Fruit fly (Drosophila melanogaster) whole organism, pupa: ENCODE data around the gene mats.
A peak's percentile ranks its signal among the peaks of the same experiment; 100 is the strongest.

Experiments used
- CG10348 ChIP-seq: fragments of 200-800 bp; sonication (Bioruptor generic); IDR thresholded peaks from 2 replicates; pipeline ENCODE4 v1.3.6; 2022; ENCODE audit warnings: missing biosample characterization, missing genetic modification characterization
- CG12605 ChIP-seq: fragments of 200-800 bp; sonication (Bioruptor generic); IDR thresholded peaks from 2 replicates; pipeline ENCODE4 v1.3.6; 2022; ENCODE audit warnings: missing biosample characterization, missing genetic modification characterization
- CG13204 ChIP-seq: fragments of 200-800 bp; sonication (Bioruptor generic); optimal IDR thresholded peaks from 2 replicates; lab custom pipeline; 2018; ENCODE audit warnings: missing biosample characterization, mild to moderate bottlenecking, missing genetic modification characterization, moderate library complexity
- CG14655 ChIP-seq: fragments of 200-800 bp; sonication (Bioruptor generic); optimal IDR thresholded peaks from 3 replicates; lab custom pipeline; 2017; ENCODE audit warnings: mild to moderate bottlenecking, missing biosample characterization, missing genetic modification reagents, missing genetic modification characterization
- CG15710 ChIP-seq: fragments of 200-800 bp; sonication (Bioruptor generic); optimal IDR thresholded peaks from 2 replicates; lab custom pipeline; 2018; ENCODE audit warnings: missing biosample characterization, mild to moderate bottlenecking, missing genetic modification characterization, moderate library complexity
- CG17806 ChIP-seq: fragments of 200-800 bp; sonication (Bioruptor generic); optimal IDR thresholded peaks from 2 replicates; lab custom pipeline; 2018; ENCODE audit warnings: missing biosample characterization, mild to moderate bottlenecking, missing genetic modification characterization, moderate library complexity
- CG32121 ChIP-seq: fragments of 200-800 bp; sonication (Bioruptor generic); IDR thresholded peaks from 2 replicates; pipeline ENCODE4 v1.3.6; 2022; ENCODE audit warnings: missing biosample characterization, missing genetic modification characterization
- CG34367 ChIP-seq: fragments of 200-800 bp; sonication (Bioruptor generic); optimal IDR thresholded peaks from 2 replicates; lab custom pipeline; 2018; ENCODE audit warnings: missing biosample characterization, mild to moderate bottlenecking, missing genetic modification characterization
- CG4496 ChIP-seq: fragments of 200-800 bp; sonication (Bioruptor generic); IDR thresholded peaks from 3 replicates; pipeline ENCODE4 v1.3.6; 2022; ENCODE audit warnings: missing biosample characterization, missing genetic modification characterization
- CG8159 ChIP-seq: fragments of 200-800 bp; sonication (Bioruptor generic); optimal IDR thresholded peaks from 3 replicates; lab custom pipeline; 2018; ENCODE audit warnings: missing biosample characterization, mild to moderate bottlenecking, missing genetic modification characterization, moderate library complexity
- CG8301 ChIP-seq: fragments of 200-800 bp; sonication (Bioruptor generic); optimal IDR thresholded peaks from 2 replicates; lab custom pipeline; 2018; ENCODE audit warnings: missing biosample characterization, mild to moderate bottlenecking, missing genetic modification characterization
- CG9948 ChIP-seq: fragments of 200-800 bp; sonication (Bioruptor generic); optimal IDR thresholded peaks from 2 replicates; lab custom pipeline; 2018; ENCODE audit warnings: missing biosample characterization, mild to moderate bottlenecking, missing genetic modification characterization, moderate library complexity
- D1 ChIP-seq: fragments of 200-800 bp; sonication (Bioruptor generic); optimal IDR thresholded peaks from 2 replicates; lab custom pipeline; 2018; ENCODE audit warnings: missing biosample characterization, mild to moderate bottlenecking, missing genetic modification characterization, moderate library complexity
- EcR ChIP-seq: fragments of 200-800 bp; sonication (Bioruptor generic); optimal IDR thresholded peaks from 3 replicates; lab custom pipeline; 2019; ENCODE audit warnings: missing biosample characterization, missing genetic modification characterization, mild to moderate bottlenecking, moderate library complexity, missing genetic modification reagents
- Ets98B ChIP-seq: fragments of 200-800 bp; sonication (Bioruptor generic); IDR thresholded peaks from 2 replicates; pipeline ENCODE4 v1.3.6; 2022; ENCODE audit warnings: missing biosample characterization, missing genetic modification characterization
- Pif1A ChIP-seq: fragments of 200-800 bp; sonication (Bioruptor generic); optimal IDR thresholded peaks from 3 replicates; lab custom pipeline; 2016; ENCODE audit warnings: missing biosample characterization, missing genetic modification characterization
- Pif1B ChIP-seq: fragments of 200-800 bp; sonication (Bioruptor generic); optimal IDR thresholded peaks from 3 replicates; lab custom pipeline; 2016; ENCODE audit warnings: missing biosample characterization, missing genetic modification characterization
- Snoo ChIP-seq: fragments of 200-800 bp; sonication (Bioruptor generic); optimal IDR thresholded peaks from 3 replicates; lab custom pipeline; 2017; ENCODE audit warnings: missing biosample characterization, mild to moderate bottlenecking, missing genetic modification characterization, inconsistent platforms
- fd96Ca ChIP-seq: fragments of 200-800 bp; sonication (Bioruptor generic); IDR thresholded peaks from 3 replicates; pipeline ENCODE4 v1.3.6; 2022; ENCODE audit warnings: missing biosample characterization, missing genetic modification characterization
- gl ChIP-seq: fragments of 200-800 bp; sonication (Bioruptor generic); optimal IDR thresholded peaks from 2 replicates; lab custom pipeline; 2018; ENCODE audit warnings: missing biosample characterization, mild to moderate bottlenecking, missing genetic modification characterization
- rn ChIP-seq: fragments of 200-800 bp; sonication (Bioruptor generic); IDR thresholded peaks from 2 replicates; pipeline ENCODE4 v1.3.6; 2022; ENCODE audit warnings: missing biosample characterization, missing genetic modification characterization

mats gene

DNA sequence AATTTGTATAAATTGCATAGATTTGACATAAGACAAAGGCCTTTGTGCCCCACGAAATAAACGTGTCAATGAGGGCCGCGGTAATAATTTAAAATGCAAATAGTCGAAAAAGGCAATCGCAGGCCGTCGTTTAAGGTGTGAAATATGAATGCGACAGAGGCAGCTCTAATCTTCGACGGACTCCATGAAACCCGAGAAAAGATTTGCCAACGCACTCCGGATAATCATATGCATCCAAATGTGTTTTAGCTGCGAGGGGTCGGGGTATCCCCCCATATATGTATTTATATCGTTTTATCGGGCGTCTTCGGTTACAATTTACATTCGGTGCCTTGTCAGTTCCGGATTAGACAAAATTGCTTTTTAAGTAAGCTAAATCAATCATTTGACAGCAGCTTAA is 17.3 kb downstream of the mats start:
- TF ChIP-seq rn (GFP tag; lab: Robert Waterston, UW) (no peak), Pif1B (GFP tag; lab: Kevin White, UChicago) (no peak), EcR (GFP tag; lab: Kevin White, UChicago) (no peak), CG15710 (tag; lab: Kevin White, UChicago) (no peak), Pif1A (GFP tag; lab: Kevin White, UChicago) (no peak), CG14655 (no peak), CG4496 (GFP tag; lab: Robert Waterston, UW) (no peak), fd96Ca (GFP tag; lab: Robert Waterston, UW) (no peak), CG34367 (tag; lab: Kevin White, UChicago) (no peak), CG8301 (tag; lab: Kevin White, UChicago) (no peak), CG32121 (GFP tag; lab: Robert Waterston, UW) (no peak), CG9948 (tag; lab: Kevin White, UChicago) (no peak)

DNA sequence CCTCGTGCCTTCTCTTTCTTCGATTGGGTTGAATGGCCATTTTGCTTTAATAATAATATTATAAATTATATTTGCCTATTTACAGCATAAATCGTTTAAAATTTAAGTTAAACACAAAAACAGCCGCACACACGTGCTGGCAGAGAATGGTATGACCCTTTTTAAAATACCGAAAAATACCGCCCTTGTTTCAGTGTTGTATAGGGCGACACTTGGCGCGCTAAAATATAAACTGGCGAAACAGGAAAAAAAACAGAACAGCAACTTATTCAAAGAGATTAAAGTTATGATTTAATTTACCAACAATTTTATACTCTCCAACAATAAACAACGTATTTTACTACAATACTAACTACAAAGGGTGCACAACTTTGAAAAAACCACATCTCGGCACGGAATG is 25.5 kb downstream of the mats start, which contains the start of gene CG12499:
TSS of gene CG12499 (minus strand) at position 95 of the 400 bp plus-strand sequence.
- no peak for TF ChIP-seq Snoo (tag; lab: Kevin White, UChicago)
- TF ChIP-seq CG9948 (tag; lab: Kevin White, UChicago): no peak
- TF ChIP-seq CG15710 (tag; lab: Kevin White, UChicago): no peak
- TF ChIP-seq CG10348: no peak
- no peak for TF ChIP-seq EcR (GFP tag; lab: Kevin White, UChicago)
- no peak for TF ChIP-seq CG14655
- no peak for TF ChIP-seq gl (tag; lab: Kevin White, UChicago)
- TF ChIP-seq CG34367 (tag; lab: Kevin White, UChicago): no peak
- no peak for TF ChIP-seq CG12605 (GFP tag; lab: Robert Waterston, UW)
- no peak for TF ChIP-seq CG13204
- TF ChIP-seq Pif1B (GFP tag; lab: Kevin White, UChicago): no peak
- no peak for TF ChIP-seq Pif1A (GFP tag; lab: Kevin White, UChicago)
- no peak for TF ChIP-seq CG4496 (GFP tag; lab: Robert Waterston, UW)
- TF ChIP-seq, all 21 proteins: peak for 0

DNA sequence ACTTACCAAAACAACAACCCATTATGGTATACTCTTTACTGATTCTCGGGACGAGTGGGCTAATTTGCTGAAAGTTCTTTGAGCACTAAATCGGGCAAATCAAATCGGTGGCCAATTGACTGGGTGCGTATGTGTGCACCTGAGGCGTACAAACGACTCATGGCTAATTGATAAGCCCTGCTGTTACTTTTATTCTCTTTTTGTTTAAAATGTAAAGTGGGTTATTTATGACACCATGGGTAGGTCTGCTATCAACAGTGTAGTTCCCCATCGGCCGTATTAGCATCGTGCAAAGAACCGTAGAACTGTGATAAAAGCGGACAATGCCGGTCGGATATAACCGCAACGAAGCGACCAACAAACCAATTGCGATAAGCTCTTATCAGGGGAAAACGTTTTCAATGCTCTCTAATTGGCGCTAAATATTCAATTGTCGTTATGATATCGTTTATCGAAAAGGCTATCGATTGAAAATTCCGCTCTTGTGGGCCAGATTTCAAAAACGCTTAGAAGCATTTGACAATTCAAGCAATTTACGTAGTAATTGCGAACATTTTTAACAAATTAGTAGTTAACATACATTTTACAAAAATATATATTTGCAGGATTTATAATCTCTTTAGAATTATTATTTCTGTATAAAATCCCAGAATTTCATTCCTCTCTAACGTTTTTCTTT is 26.4 kb downstream of the mats start, which contains the start of gene CG34288:
TSS of gene CG34288 (minus strand) at position 69 of the 679 bp plus-strand sequence.
- TF ChIP-seq CG32121 (GFP tag; lab: Robert Waterston, UW) (peak; percentile 7; the same call in 1 of the 2 replicates), Pif1B (GFP tag; lab: Kevin White, UChicago) (peak; percentile 37), Ets98B (no peak), EcR (GFP tag; lab: Kevin White, UChicago) (no peak), fd96Ca (GFP tag; lab: Robert Waterston, UW) (peak; percentile 34; the same call in 1 of the 3 replicates)

DNA sequence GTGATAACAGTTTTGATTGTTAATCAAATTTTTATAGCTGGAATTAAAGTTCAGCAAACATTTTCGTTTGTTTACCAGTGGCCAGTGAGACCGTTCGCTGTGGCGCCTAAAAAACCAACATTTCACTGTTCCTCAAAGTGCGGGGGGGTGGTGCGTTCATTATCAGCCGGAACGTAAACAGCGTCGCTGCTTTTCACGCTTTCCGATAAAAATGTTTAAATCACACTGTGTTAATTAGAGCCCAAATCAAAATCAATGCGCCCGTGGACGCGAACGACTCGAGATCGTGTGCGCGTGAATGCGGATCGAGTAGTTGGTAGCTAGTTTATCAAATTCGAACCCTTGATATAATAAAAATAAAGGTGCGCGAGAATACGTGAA is 26.9 kb downstream of the mats start, which contains the start of gene CG34376:
TSS of gene CG34376 (plus strand) at position 226 of the 381 bp plus-strand sequence.
- TF ChIP-seq Snoo (tag; lab: Kevin White, UChicago) (peak; percentile 24), CG17806 (tag; lab: Kevin White, UChicago) (no peak), CG4496 (GFP tag; lab: Robert Waterston, UW) (peak; percentile 80), fd96Ca (GFP tag; lab: Robert Waterston, UW) (0 out of 3 replicates have a peak, but pooled peaks have one; percentile 37), CG34367 (tag; lab: Kevin White, UChicago) (no peak), CG8301 (tag; lab: Kevin White, UChicago) (no peak), CG9948 (tag; lab: Kevin White, UChicago) (no peak), CG15710 (tag; lab: Kevin White, UChicago) (peak; percentile 8), CG10348 (no peak), gl (tag; lab: Kevin White, UChicago) (no peak), Ets98B (peak; percentile 53; the same call in 1 of the 2 replicates), CG8159 (tag; lab: Kevin White, UChicago) (peak; percentile 32), CG32121 (GFP tag; lab: Robert Waterston, UW) (peak; percentile 66), D1 (tag; lab: Kevin White, UChicago) (no peak), CG14655 (no peak), Pif1B (GFP tag; lab: Kevin White, UChicago) (peak; percentile 21), Pif1A (GFP tag; lab: Kevin White, UChicago) (no peak), CG13204 (no peak), EcR (GFP tag; lab: Kevin White, UChicago) (no peak), CG12605 (GFP tag; lab: Robert Waterston, UW) (peak; percentile 78), rn (GFP tag; lab: Robert Waterston, UW) (peak; percentile 17; the same call in 1 of the 2 replicates)

DNA sequence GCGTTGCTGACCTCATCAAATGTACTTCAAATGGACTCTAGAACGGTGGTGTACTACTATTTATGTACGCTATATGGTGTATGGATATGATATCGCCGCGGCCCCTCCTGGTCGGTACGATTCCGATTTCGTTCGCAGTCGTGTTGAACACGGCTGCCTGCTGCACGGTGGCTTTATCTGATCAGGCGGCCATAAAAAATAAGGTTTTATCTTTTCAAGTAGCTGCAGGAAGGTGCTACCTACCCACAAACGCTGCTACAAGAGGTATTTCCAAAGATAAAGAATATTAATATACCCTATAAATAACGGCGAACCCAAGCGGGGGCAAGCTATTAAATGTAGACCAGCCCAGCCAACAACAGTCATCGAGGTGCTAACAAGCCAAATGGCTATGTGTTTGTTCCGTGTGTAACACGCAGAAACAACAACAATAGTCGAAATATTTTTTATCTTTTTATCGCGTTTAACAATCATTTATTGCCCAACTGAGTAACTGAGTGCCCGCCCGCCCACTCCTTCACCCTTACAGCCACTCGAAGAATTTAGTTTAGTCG is 29.0 kb downstream of the mats start:
- TF ChIP-seq CG15710 (tag; lab: Kevin White, UChicago): no peak
- TF ChIP-seq Ets98B: no peak
- no peak for TF ChIP-seq gl (tag; lab: Kevin White, UChicago)
- no peak for TF ChIP-seq EcR (GFP tag; lab: Kevin White, UChicago)
